Worm (Caenorhabditis elegans): Measurements from ENCODE around the gene timm-17B.2.
A peak's percentile ranks its signal among the peaks of the same experiment; 100 is the strongest.

Gene timm-17B.2

DNA sequence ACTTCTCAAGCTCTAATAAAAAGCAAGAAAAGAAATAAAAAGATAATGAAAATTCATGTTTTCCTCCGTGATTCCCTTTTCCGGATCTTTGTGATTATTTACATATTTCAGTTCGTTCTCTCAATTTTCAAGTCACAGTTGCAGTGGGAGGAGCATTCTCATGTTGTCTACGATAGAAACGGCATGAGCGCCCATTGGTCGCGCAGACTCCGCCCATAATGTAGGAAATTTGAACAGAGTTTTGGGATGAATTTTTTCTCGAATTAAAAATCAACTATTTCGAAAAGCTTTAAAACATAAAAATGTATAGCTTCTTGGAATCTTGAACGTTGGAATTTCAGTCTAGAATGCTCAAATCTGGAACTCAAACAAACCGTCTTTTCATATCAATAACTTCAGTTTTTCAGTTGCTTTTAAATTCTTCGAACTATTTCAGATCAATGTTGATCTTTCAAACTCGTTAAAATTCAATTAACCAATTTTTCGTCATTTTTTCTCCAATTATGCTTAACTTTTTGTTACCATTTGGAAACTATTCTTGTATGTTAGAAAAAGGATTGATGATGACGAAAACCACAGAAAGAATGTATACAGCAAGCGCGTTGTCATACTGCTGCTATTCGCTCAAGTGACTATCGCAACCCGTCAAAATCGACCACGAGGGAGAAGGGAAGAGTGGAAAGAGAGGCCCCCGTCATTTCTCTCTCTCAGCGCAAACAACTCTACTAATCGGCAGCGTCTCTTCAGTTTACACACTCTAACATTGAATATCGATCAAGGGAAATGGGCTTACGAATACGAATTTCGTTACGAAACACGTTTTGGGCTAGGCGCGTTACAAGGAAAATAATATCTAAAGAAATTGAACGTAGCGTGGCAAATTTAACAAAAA lies 35.4 kb downstream of the timm-17B.2 start:
- TF ChIP-seq hmg-4 (GFP tag; optimal IDR thresholded peaks at IDR 0.05) (no peak), F13C5.2 (tag; optimal IDR thresholded peaks at IDR 0.05) (no peak), aly-1 (tag; optimal IDR thresholded peaks at IDR 0.05) (peak; percentile 11), flt-1 (GFP tag; IDR thresholded peaks at IDR 0.05) (0 out of 2 replicates have a peak, but pooled peaks have one; percentile 35), tbx-37 (GFP tag; conservative IDR thresholded peaks at IDR 0.05) (0 out of 2 replicates have a peak, but pooled peaks have one; percentile 10), ama-1 (optimal IDR thresholded peaks at IDR 0.05) (peak; percentile 51)

DNA sequence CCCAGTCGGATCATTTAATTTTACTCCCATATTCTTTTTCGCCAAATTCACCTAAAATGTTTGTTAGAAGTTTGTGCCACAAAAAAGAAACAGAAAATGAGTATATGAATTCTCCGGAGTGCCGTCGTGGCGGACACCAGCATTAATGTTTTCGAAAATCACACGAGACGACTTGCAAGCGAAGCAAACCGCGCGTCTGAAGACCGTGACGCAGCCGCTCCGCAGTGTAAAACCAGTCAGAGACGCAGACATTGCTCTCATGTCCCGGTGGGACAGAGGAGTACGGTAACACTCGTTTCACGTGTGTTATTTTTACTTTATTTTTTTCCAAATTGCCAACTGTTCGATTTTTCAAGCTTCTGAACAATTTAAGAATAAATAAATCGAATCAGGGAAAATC lies 36.3 kb downstream of the timm-17B.2 start, which contains the start of the genes T26A8.4 and pdtf-1:
Gene T26A8.4, minus strand, starts transcription at position 185 of the 400 bp plus-strand sequence.
Gene pdtf-1, plus strand, starts transcription at position 330 of the 400 bp plus-strand sequence.
- peak; percentile 36 for TF ChIP-seq ama-1 (optimal IDR thresholded peaks at IDR 0.05)
- TF ChIP-seq tbx-11 (GFP tag; IDR thresholded peaks at IDR 0.05) = no peak
- TF ChIP-seq scrt-1 (GFP tag; IDR thresholded peaks at IDR 0.05) = 0 out of 2 replicates have a peak, but pooled peaks have one; percentile 38
- TF ChIP-seq F13C5.2 (tag; optimal IDR thresholded peaks at IDR 0.05) = peak; percentile 69
- peak; percentile 27 for TF ChIP-seq hmbx-1 (tag; optimal IDR thresholded peaks at IDR 0.05)
- peak; percentile 37; the same call in 1 of the 2 replicates for TF ChIP-seq flt-1 (GFP tag; IDR thresholded peaks at IDR 0.05)
- peak; percentile 37 for TF ChIP-seq B0310.2 (tag; optimal IDR thresholded peaks at IDR 0.05)
- TF ChIP-seq hmg-4 (GFP tag; optimal IDR thresholded peaks at IDR 0.05) = peak; percentile 77
- TF ChIP-seq tbx-37 (GFP tag; conservative IDR thresholded peaks at IDR 0.05) = no peak
- TF ChIP-seq sea-1 (GFP tag; conservative IDR thresholded peaks at IDR 0.05) = no peak

- TF ChIP-seq ama-1 (optimal IDR thresholded peaks at IDR 0.05) (no peak), hmg-4 (GFP tag; optimal IDR thresholded peaks at IDR 0.05) (no peak), hnd-1 (tag; optimal IDR thresholded peaks at IDR 0.05) (no peak), tbx-37 (GFP tag; conservative IDR thresholded peaks at IDR 0.05) (no peak), pes-1 (GFP tag; IDR thresholded peaks at IDR 0.05) (no peak), flt-1 (GFP tag; IDR thresholded peaks at IDR 0.05) (no peak)
Measured at ce11 chrIV:8446904-8447303, 50.5 kb downstream of the timm-17B.2 start, which contains the start of gene T01B11.1. Gene T01B11.1, plus strand, starts transcription at chrIV:8447204.
